Fruit fly (Drosophila melanogaster) whole organism, larva: ENCODE results near the gene wisp.
A peak's percentile ranks its signal among the peaks of the same experiment; 100 is the strongest.

Experiments
- noc ChIP-seq: fragments of 200-800 bp; sonication (Bioruptor generic); optimal IDR thresholded peaks from 3 replicates; lab custom pipeline; 2019; ENCODE audit warnings: missing biosample characterization, mild to moderate bottlenecking, missing genetic modification characterization, moderate library complexity

Gene wisp

dm6 chrX:11877165-11877564 lies 16.6 kb upstream of the wisp start, which contains the start of gene CG10352:
TSS of gene CG10352 (minus strand) at chrX:11877168.
- no peak for TF ChIP-seq noc (tag; lab: Kevin White, UChicago)

- no peak for TF ChIP-seq noc (tag; lab: Kevin White, UChicago)
These were observed 12.1 kb upstream of the wisp start for dm6 chrX:11881686-11882085.

- no peak for TF ChIP-seq noc (tag; lab: Kevin White, UChicago)
These were observed 11.3 kb upstream of the wisp start for dm6 chrX:11882447-11882846.

dm6 chrX:11884134-11884533 lies 9.6 kb upstream of the wisp start:
- TF ChIP-seq noc (tag; lab: Kevin White, UChicago) = no peak

dm6 chrX:11885356-11885755 lies 8.4 kb upstream of the wisp start:
- TF ChIP-seq noc (tag; lab: Kevin White, UChicago) = peak; percentile 64

- peak; percentile 32 for TF ChIP-seq noc (tag; lab: Kevin White, UChicago)
These were observed 6.8 kb upstream of the wisp start, which contains the start of the genes CG10353 and SelG for dm6 chrX:11886976-11887375. TSS of gene CG10353 (minus strand) at chrX:11887162. TSS of gene SelG (plus strand) at chrX:11887284.

dm6 chrX:11888142-11888541 lies 5.6 kb upstream of the wisp start, which contains the start of gene CG1840:
TSS of gene CG1840 (plus strand) at chrX:11888352.
- no peak for TF ChIP-seq noc (tag; lab: Kevin White, UChicago)

- no peak for TF ChIP-seq noc (tag; lab: Kevin White, UChicago)
These were observed 2.0 kb upstream of the wisp start, which contains the start of gene sicily for dm6 chrX:11891682-11892179. TSS of gene sicily (plus strand) at chrX:11891732.

- TF ChIP-seq noc (tag; lab: Kevin White, UChicago) = no peak
These were observed 455 bp downstream of the wisp start for dm6 chrX:11894198-11894597.

dm6 chrX:11895141-11895540 lies 1.4 kb downstream of the wisp start:
- no peak for TF ChIP-seq noc (tag; lab: Kevin White, UChicago)

- no peak for TF ChIP-seq noc (tag; lab: Kevin White, UChicago)
These were observed 11.4 kb downstream of the wisp start, which contains the start of gene Upf1 for dm6 chrX:11905144-11905543. TSS of gene Upf1 (minus strand) at chrX:11905371.

dm6 chrX:11906818-11907281 lies 13.1 kb downstream of the wisp start, which contains the start of gene CG43156:
TSS of gene CG43156 (minus strand) at chrX:11906868.
- no peak for TF ChIP-seq noc (tag; lab: Kevin White, UChicago)

- TF ChIP-seq noc (tag; lab: Kevin White, UChicago) = no peak
These were observed 19.8 kb downstream of the wisp start for dm6 chrX:11913581-11913980.

- peak; percentile 86 for TF ChIP-seq noc (tag; lab: Kevin White, UChicago)
These were observed 21.4 kb downstream of the wisp start for dm6 chrX:11915154-11915593.

dm6 chrX:11917056-11917633 lies 23.4 kb downstream of the wisp start, which contains the start of gene pot:
TSS of gene pot (minus strand) at chrX:11917260.
- TF ChIP-seq noc (tag; lab: Kevin White, UChicago) = no peak

- peak; percentile 82 for TF ChIP-seq noc (tag; lab: Kevin White, UChicago)
These were observed 27.2 kb downstream of the wisp start for dm6 chrX:11920959-11921358.
